Worm (Caenorhabditis elegans) whole organism, L1 larva: ENCODE data around the gene ntl-2.

Experiments
- C04F5.9 ChIP-seq: sonication (generic microtip); optimal IDR thresholded peaks from 2 replicates; lab custom pipeline; 2016; ENCODE audit warnings: missing genetic modification characterization, missing compliant biosample characterization
- C34B4.2 ChIP-seq: sonication (generic microtip); optimal IDR thresholded peaks from 2 replicates; lab custom pipeline; 2017; ENCODE audit warnings: mild to moderate bottlenecking, missing genetic modification characterization, missing compliant biosample characterization
- F16B12.6 ChIP-seq: fragments of 150-350 bp; optimal IDR thresholded peaks from 2 replicates; lab custom pipeline; 2014; ENCODE audit warnings: missing biosample characterization, missing genetic modification characterization
- aha-1 ChIP-seq: fragments of 150-350 bp; optimal IDR thresholded peaks from 2 replicates; lab custom pipeline; 2014; ENCODE audit warnings: missing biosample characterization, missing genetic modification characterization
- blmp-1 ChIP-seq: fragments of 150-350 bp; optimal IDR thresholded peaks from 2 replicates; lab custom pipeline; 2014; ENCODE audit warnings: missing biosample characterization, missing genetic modification characterization
- ceh-82 ChIP-seq, 3 experiments: fragments of 150-350 bp in 1 of 3; sonication (generic microtip) in 2 of 3; optimal IDR thresholded peaks; 2 replicates each; lab custom pipeline; 2014 to 2017; ENCODE audit warnings: missing biosample characterization in 3 of 3, missing genetic modification characterization in 3 of 3
- dpl-1 ChIP-seq, 3 experiments: fragments of 150-350 bp in 2 of 3; sonication (generic microtip) in 1 of 3; optimal IDR thresholded peaks; 2 replicates each; lab custom pipeline; 2014 to 2017; ENCODE audit warnings: missing biosample characterization in 3 of 3, missing genetic modification characterization in 3 of 3, missing genetic modification reagents in 3 of 3
- dsc-1 ChIP-seq: sonication (generic microtip); optimal IDR thresholded peaks from 2 replicates; lab custom pipeline; 2016; ENCODE audit warnings: mild to moderate bottlenecking, missing genetic modification characterization, missing compliant biosample characterization
- efl-1 ChIP-seq, 4 experiments: fragments of 150-350 bp; optimal IDR thresholded peaks in 3 of 4; peaks in 1 of 4; 1 replicate in 1 of 4; 2 replicates in 3 of 4; lab custom pipeline; 2014; ENCODE audit warnings: missing biosample characterization in 2 of 4, missing genetic modification characterization in 2 of 4, missing genetic modification reagents in 2 of 4
- efl-3 ChIP-seq: fragments of 200-800 bp; sonication (Bioruptor generic); optimal IDR thresholded peaks from 2 replicates; lab custom pipeline; 2018; ENCODE audit warnings: mild to moderate bottlenecking, missing genetic modification characterization, missing compliant biosample characterization
- elt-3 ChIP-seq, 6 experiments: fragments of 150-350 bp in 1 of 6; sonication (generic microtip); optimal IDR thresholded peaks; 2 replicates each; lab custom pipeline; 2017 to 2018; ENCODE audit warnings: missing biosample characterization in 6 of 6, missing genetic modification characterization in 6 of 6, inconsistent platforms in 1 of 6
- ets-5 ChIP-seq: fragments of 200-800 bp; sonication (Bioruptor generic); IDR thresholded peaks from 2 replicates; pipeline ENCODE4 v1.3.6; 2022; ENCODE audit warnings: missing genetic modification characterization, missing compliant biosample characterization
- fkh-10 ChIP-seq: sonication (generic microtip); optimal IDR thresholded peaks from 2 replicates; lab custom pipeline; 2017; ENCODE audit warnings: missing biosample characterization, missing genetic modification reagents, missing genetic modification characterization
- fos-1 ChIP-seq: fragments of 150-350 bp; optimal IDR thresholded peaks from 2 replicates; lab custom pipeline; 2014; ENCODE audit warnings: missing biosample characterization, missing genetic modification characterization
- irx-1 ChIP-seq: sonication (generic microtip); optimal IDR thresholded peaks from 2 replicates; lab custom pipeline; 2016; ENCODE audit warnings: missing genetic modification characterization, missing compliant biosample characterization
- lin-13 ChIP-seq: fragments of 150-350 bp; optimal IDR thresholded peaks from 2 replicates; lab custom pipeline; 2014; ENCODE audit warnings: missing biosample characterization, missing genetic modification reagents, missing genetic modification characterization
- lin-35 ChIP-seq, 2 experiments: fragments of 150-350 bp; optimal IDR thresholded peaks; 2 replicates each; lab custom pipeline; 2014; ENCODE audit warnings: missing biosample characterization in 2 of 2, missing genetic modification characterization in 2 of 2, missing genetic modification reagents in 2 of 2
- lin-39 ChIP-seq: fragments of 150-350 bp; optimal IDR thresholded peaks from 2 replicates; lab custom pipeline; 2014; ENCODE audit warnings: missing biosample characterization, missing genetic modification reagents, missing genetic modification characterization
- lsy-2 ChIP-seq, 2 experiments: fragments of 150-350 bp; optimal IDR thresholded peaks; 2 replicates each; lab custom pipeline; 2014; ENCODE audit warnings: missing biosample characterization in 2 of 2, missing genetic modification characterization in 2 of 2
- mab-9 ChIP-seq: fragments of 200-800 bp; sonication (Bioruptor generic); IDR thresholded peaks from 2 replicates; pipeline ENCODE4 v1.3.6; 2022; ENCODE audit warnings: missing genetic modification reagents, missing genetic modification characterization, missing compliant biosample characterization
- mef-2 ChIP-seq: fragments of 150-350 bp; optimal IDR thresholded peaks from 2 replicates; lab custom pipeline; 2014; ENCODE audit warnings: missing biosample characterization, missing genetic modification characterization
- mep-1 ChIP-seq: fragments of 150-350 bp; optimal IDR thresholded peaks from 2 replicates; lab custom pipeline; 2014; ENCODE audit warnings: missing biosample characterization, missing genetic modification characterization
- nhr-11 ChIP-seq: fragments of 150-350 bp; optimal IDR thresholded peaks from 2 replicates; lab custom pipeline; 2014; ENCODE audit warnings: missing biosample characterization, missing genetic modification characterization
- nhr-20 ChIP-seq: sonication (generic microtip); optimal IDR thresholded peaks from 2 replicates; lab custom pipeline; 2016; ENCODE audit warnings: mild to moderate bottlenecking, missing genetic modification characterization, missing compliant biosample characterization
- nhr-47 ChIP-seq: sonication (generic microtip); optimal IDR thresholded peaks from 2 replicates; lab custom pipeline; 2016; ENCODE audit warnings: mild to moderate bottlenecking, missing genetic modification characterization, moderate library complexity, missing compliant biosample characterization
- nhr-71 ChIP-seq: sonication (generic microtip); optimal IDR thresholded peaks from 2 replicates; lab custom pipeline; 2016; ENCODE audit warnings: mild to moderate bottlenecking, missing genetic modification characterization, moderate library complexity, missing compliant biosample characterization
- nhr-77 ChIP-seq: fragments of 150-350 bp; optimal IDR thresholded peaks from 2 replicates; lab custom pipeline; 2014; ENCODE audit warnings: missing biosample characterization, missing genetic modification characterization
- nhr-85 ChIP-seq: sonication (generic microtip); peaks from one replicate; lab custom pipeline; 2016; ENCODE audit warnings: missing genetic modification characterization, inconsistent platforms, missing compliant biosample characterization
- nhr-90 ChIP-seq: sonication (generic microtip); optimal IDR thresholded peaks from 2 replicates; lab custom pipeline; 2016; ENCODE audit warnings: mild to moderate bottlenecking, missing genetic modification characterization, missing compliant biosample characterization; ENCODE audit not compliant: poor library complexity
- pag-3 ChIP-seq: sonication (generic microtip); optimal IDR thresholded peaks from 2 replicates; lab custom pipeline; 2017; ENCODE audit warnings: missing genetic modification characterization, mild to moderate bottlenecking, missing compliant biosample characterization, antibody characterized with exemption, borderline replicate concordance; ENCODE audit not compliant: insufficient read depth
- skn-1 ChIP-seq: fragments of 150-350 bp; optimal IDR thresholded peaks from 2 replicates; lab custom pipeline; 2014; ENCODE audit warnings: missing biosample characterization, missing genetic modification characterization
- snpc-4 ChIP-seq: fragments of 150-350 bp; optimal IDR thresholded peaks from 2 replicates; lab custom pipeline; 2014; ENCODE audit warnings: missing biosample characterization, missing genetic modification characterization
- snu-23 ChIP-seq: sonication (generic microtip); optimal IDR thresholded peaks from 2 replicates; lab custom pipeline; 2016; ENCODE audit warnings: missing genetic modification characterization, missing compliant biosample characterization
- sox-4 ChIP-seq: sonication (generic microtip); optimal IDR thresholded peaks from 2 replicates; lab custom pipeline; 2016; ENCODE audit warnings: missing genetic modification characterization, missing compliant biosample characterization
- swsn-7 ChIP-seq: sonication (generic microtip); optimal IDR thresholded peaks from 2 replicates; lab custom pipeline; 2016; ENCODE audit warnings: missing genetic modification characterization, missing compliant biosample characterization
- tbx-2 ChIP-seq: sonication (generic microtip); optimal IDR thresholded peaks from 2 replicates; lab custom pipeline; 2016; ENCODE audit warnings: missing genetic modification characterization, missing compliant biosample characterization
- xbp-1 ChIP-seq: sonication (generic microtip); optimal IDR thresholded peaks from 2 replicates; lab custom pipeline; 2016; ENCODE audit warnings: missing genetic modification characterization, missing compliant biosample characterization
- zag-1 ChIP-seq: fragments of 150-350 bp; optimal IDR thresholded peaks from 2 replicates; lab custom pipeline; 2014; ENCODE audit warnings: missing biosample characterization, missing genetic modification characterization
- zip-4 ChIP-seq: fragments of 200-800 bp; sonication (Bioruptor generic); optimal IDR thresholded peaks from 2 replicates; lab custom pipeline; 2018; ENCODE audit warnings: mild to moderate bottlenecking, missing genetic modification characterization, moderate library complexity, missing compliant biosample characterization

Gene ntl-2

ce11 chrII:4424807-4425206 lies 48.5 kb upstream of the ntl-2 start, which contains the start of the genes dcaf-13 and toe-1 (continued):
- TF ChIP-seq zip-4 (GFP tag; lab: Kevin White, UChicago) (no peak), fkh-10 (no peak), zag-1 (tag; lab: Kevin White, UChicago) (no peak), elt-3 (tag; optimal IDR thresholded peaks at IDR 0.05; lab: Kevin White, UChicago) (peak in 1 of 6 experiments; percentile 39), snu-23 (GFP tag; lab: Kevin White, UChicago) (peak; percentile 25), sox-4 (tag; lab: Kevin White, UChicago) (no peak), mab-9 (GFP tag; lab: Robert Waterston, UW) (no peak), nhr-11 (tag; lab: Kevin White, UChicago) (no peak), ceh-82 (tag; optimal IDR thresholded peaks at IDR 0.05; lab: Kevin White, UChicago) (peak in 2 of 3 experiments; percentile 7 to 17), fos-1 (no peak), dpl-1 (GFP tag; optimal IDR thresholded peaks at IDR 0.05; lab: Kevin White, UChicago) (peak; percentile 26 to 35 (median 29)), tbx-2 (no peak), efl-3 (no peak), pag-3 (tag; lab: Kevin White, UChicago) (no peak), xbp-1 (tag; lab: Kevin White, UChicago) (no peak), C34B4.2 (tag; lab: Kevin White, UChicago) (no peak), aha-1 (tag; lab: Kevin White, UChicago) (no peak), snpc-4 (tag; lab: Kevin White, UChicago) (no peak), lin-35 (GFP tag; optimal IDR thresholded peaks at IDR 0.05; lab: Kevin White, UChicago) (peak in 1 of 2 experiments; percentile 37), ets-5 (no peak), nhr-71 (no peak), nhr-77 (no peak), lsy-2 (tag; optimal IDR thresholded peaks at IDR 0.05; lab: Kevin White, UChicago) (peak; percentile 38 to 46), swsn-7 (tag; lab: Kevin White, UChicago) (peak; percentile 8), skn-1 (tag; lab: Kevin White, UChicago) (no peak)

ce11 chrII:4419956-4420355 lies 43.7 kb upstream of the ntl-2 start, which contains the start of gene bpnt-1:
bpnt-1 (plus strand) TSS chrII:4420256.
- TF ChIP-seq blmp-1 (tag; lab: Kevin White, UChicago) (peak; percentile 29), nhr-90 (tag; lab: Kevin White, UChicago) (peak; percentile 37), efl-1 (optimal IDR thresholded peaks at IDR 0.05; lab: Kevin White, UChicago) (peak in 1 of 2 experiments; percentile 5), efl-1 (GFP tag; optimal IDR thresholded peaks at IDR 0.05 in 1 of 2; lab: Kevin White, UChicago) (peak; percentile 1 to 9), elt-3 (tag; optimal IDR thresholded peaks at IDR 0.05; lab: Kevin White, UChicago) (peak in 1 of 6 experiments; percentile 44), irx-1 (tag; lab: Kevin White, UChicago) (no peak), dsc-1 (peak; percentile 33), dpl-1 (GFP tag; optimal IDR thresholded peaks at IDR 0.05; lab: Kevin White, UChicago) (peak in 1 of 3 experiments; percentile 6), mef-2 (tag; lab: Kevin White, UChicago) (no peak), lsy-2 (tag; optimal IDR thresholded peaks at IDR 0.05; lab: Kevin White, UChicago) (peak in 1 of 2 experiments; percentile 41), lin-39 (tag; lab: Kevin White, UChicago) (no peak), C04F5.9 (tag; lab: Kevin White, UChicago) (no peak), lin-13 (GFP tag; lab: Kevin White, UChicago) (no peak), snu-23 (GFP tag; lab: Kevin White, UChicago) (peak; percentile 33), nhr-47 (tag; lab: Kevin White, UChicago) (peak; percentile 18), tbx-2 (no peak), F16B12.6 (tag; lab: Kevin White, UChicago) (peak; percentile 39), xbp-1 (tag; lab: Kevin White, UChicago) (no peak), fos-1 (no peak), nhr-85 (peak; percentile 65), mep-1 (tag; lab: Kevin White, UChicago) (peak; percentile 31), nhr-11 (tag; lab: Kevin White, UChicago) (no peak), nhr-20 (tag; lab: Kevin White, UChicago) (peak; percentile 49)
